Worm (Caenorhabditis elegans) whole organism, L4/young adult: ENCODE results near the gene C55A6.7.

Experiments used
- W03F9.2 ChIP-seq: fragments of 150-350 bp; optimal IDR thresholded peaks from 2 replicates; lab custom pipeline; 2014; ENCODE audit warnings: missing biosample characterization, missing genetic modification characterization
- dao-5 ChIP-seq: sonication (generic microtip); optimal IDR thresholded peaks from 2 replicates; lab custom pipeline; 2016; ENCODE audit warnings: missing genotype, missing genetic modification characterization, moderate library complexity, missing compliant biosample characterization
- him-1 ChIP-seq: sonication (generic microtip); optimal IDR thresholded peaks from 2 replicates; lab custom pipeline; 2016; ENCODE audit warnings: missing genotype, missing genetic modification reagents, missing genetic modification characterization, missing compliant biosample characterization

C55A6.7 gene

ce11 chrV:11534495-11535189 is 14.3 kb upstream of the C55A6.7 start:
- TF ChIP-seq W03F9.2 (tag; lab: Kevin White, UChicago), result no peak
- TF ChIP-seq him-1 (tag; lab: Kevin White, UChicago), result no peak
- no peak for TF ChIP-seq dao-5 (tag; lab: Kevin White, UChicago)

DNA sequence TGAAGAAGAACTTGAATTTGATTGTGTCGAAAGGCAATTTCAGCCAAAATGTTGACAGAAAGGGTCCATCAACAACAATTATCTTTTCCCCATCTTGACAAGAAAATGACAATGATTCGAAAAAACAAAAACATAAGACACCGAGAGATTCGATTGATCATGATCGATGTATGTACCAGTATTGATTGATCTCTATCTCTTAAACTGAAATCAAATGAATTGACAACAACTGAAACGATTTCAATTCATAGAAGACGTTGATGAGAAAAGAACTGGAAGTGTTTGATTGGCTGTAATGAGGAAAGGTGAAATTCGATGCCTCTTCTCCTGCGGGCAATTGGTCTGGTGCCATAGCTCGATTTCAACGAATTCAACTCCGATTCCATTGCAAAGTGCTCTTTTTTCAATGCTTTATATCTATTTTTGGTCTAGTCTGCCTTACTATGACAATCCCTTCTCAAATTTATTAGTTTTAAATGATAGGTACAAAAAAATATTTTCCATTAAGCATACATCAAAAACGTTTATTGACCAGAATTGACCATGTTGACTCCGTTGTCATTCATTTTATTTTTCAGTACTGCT is 13.1 kb upstream of the C55A6.7 start:
- no peak for TF ChIP-seq him-1 (tag; lab: Kevin White, UChicago)
- TF ChIP-seq dao-5 (tag; lab: Kevin White, UChicago), result no peak
- no peak for TF ChIP-seq W03F9.2 (tag; lab: Kevin White, UChicago)

DNA sequence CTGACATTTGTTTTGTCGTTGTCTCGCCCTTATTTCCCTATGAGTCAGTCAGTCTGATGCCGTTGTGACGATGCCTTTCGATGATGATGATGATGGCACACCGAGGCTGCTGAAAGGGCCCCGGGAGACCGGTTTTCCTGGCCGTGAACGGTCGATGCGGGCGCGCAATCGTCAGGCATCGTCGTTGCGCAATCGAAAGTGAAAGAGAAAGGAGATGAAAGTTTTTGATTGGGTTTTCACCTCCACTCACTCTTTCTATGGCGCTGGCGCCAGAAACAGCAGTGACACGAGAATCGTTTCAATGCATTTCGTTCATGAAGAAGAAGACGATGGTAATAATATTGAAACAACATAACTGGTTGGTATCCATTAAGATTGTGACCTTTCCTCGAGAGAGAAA is 12.6 kb upstream of the C55A6.7 start:
- TF ChIP-seq him-1 (tag; lab: Kevin White, UChicago) (no peak), W03F9.2 (tag; lab: Kevin White, UChicago) (no peak), dao-5 (tag; lab: Kevin White, UChicago) (no peak)

- no peak for TF ChIP-seq him-1 (tag; lab: Kevin White, UChicago)
Measured at ce11 chrV:11532535-11532853, 12.2 kb upstream of the C55A6.7 start.

DNA sequence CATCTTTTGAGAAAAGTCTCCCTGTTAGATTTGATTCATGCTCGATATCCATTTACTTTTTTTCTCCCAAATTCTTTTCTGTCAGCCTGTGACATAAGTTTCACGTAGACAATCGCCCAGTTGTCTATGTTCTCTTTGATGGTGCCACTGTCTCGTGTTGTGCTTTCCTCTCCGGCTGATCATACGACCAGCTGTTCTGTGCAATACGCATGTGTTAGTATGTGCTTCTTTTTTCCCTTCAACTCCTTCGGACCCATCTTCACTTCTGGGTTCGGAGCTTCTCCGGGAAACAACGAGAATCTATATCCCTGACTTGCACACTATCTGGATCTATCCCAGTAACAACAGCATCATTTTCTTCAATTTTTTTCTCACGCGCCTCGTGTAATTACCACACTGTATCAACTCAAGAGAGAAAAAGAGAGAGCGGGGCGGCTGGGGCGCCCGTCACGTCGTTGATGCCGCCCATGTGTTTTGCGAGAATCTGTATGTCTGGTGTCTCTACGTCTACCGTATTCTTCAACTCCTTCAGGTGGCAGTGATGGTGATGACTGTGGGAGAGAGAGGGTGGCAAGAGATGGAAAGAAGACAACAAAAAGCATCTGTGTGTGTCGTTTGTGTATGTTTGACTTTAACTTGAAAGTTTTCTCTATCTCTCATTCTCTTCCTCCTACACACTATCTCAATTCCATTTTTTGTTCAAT is 11.7 kb upstream of the C55A6.7 start:
- peak; percentile 43 for TF ChIP-seq dao-5 (tag; lab: Kevin White, UChicago)
- no peak for TF ChIP-seq him-1 (tag; lab: Kevin White, UChicago)
- peak; percentile 23 for TF ChIP-seq W03F9.2 (tag; lab: Kevin White, UChicago)

DNA sequence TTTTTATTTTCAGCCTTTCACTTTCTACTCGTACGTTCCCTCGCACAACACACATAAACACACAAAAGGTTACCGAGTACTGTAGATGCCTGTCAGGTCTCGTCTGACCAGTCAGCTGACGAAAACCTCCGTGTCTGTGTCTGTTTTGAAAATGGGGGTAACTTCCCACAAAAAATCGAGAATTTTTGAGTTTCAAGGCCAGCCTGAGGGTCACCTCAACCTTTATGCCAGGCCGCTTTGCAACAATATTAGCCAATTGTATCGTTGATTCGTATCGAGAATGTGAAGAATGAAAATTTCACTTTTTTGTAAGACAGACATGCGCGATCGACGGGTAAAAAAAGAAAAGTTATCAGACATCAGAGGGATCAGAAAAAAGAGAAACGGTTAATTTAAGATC is 10.8 kb upstream of the C55A6.7 start:
- no peak for TF ChIP-seq W03F9.2 (tag; lab: Kevin White, UChicago)
- TF ChIP-seq him-1 (tag; lab: Kevin White, UChicago), result no peak
- TF ChIP-seq dao-5 (tag; lab: Kevin White, UChicago), result no peak

DNA sequence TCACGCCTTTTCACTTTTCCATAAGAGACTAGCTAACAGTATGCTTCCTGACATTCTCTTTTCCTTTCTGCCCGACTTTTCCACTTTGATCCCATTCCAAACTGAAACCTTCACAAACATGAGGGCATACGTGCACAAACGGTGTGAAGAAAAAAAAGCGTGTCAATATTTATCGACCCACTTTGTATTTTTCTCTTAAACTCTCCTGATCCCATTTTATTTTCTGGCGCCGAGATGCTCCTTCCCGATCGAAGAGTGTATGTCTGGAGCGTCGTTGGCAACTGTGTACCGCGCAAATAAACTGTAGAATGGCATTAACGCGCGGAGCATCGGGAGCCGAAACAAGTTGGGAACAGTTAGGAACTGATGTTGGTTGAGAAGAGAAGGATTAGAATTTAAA is 9.2 kb upstream of the C55A6.7 start:
- no peak for TF ChIP-seq dao-5 (tag; lab: Kevin White, UChicago)
- TF ChIP-seq W03F9.2 (tag; lab: Kevin White, UChicago), result no peak
- TF ChIP-seq him-1 (tag; lab: Kevin White, UChicago), result no peak

- TF ChIP-seq dao-5 (tag; lab: Kevin White, UChicago) (no peak), him-1 (tag; lab: Kevin White, UChicago) (no peak), W03F9.2 (tag; lab: Kevin White, UChicago) (no peak)
Measured at ce11 chrV:11528633-11529327, 8.4 kb upstream of the C55A6.7 start.

ce11 chrV:11527531-11527930 is 7.2 kb upstream of the C55A6.7 start, which contains the start of gene ccch-1:
TSS of gene ccch-1 (plus strand) at chrV:11527831.
- TF ChIP-seq him-1 (tag; lab: Kevin White, UChicago), result no peak

ce11 chrV:11526927-11527491 is 6.7 kb upstream of the C55A6.7 start:
- no peak for TF ChIP-seq dao-5 (tag; lab: Kevin White, UChicago)

DNA sequence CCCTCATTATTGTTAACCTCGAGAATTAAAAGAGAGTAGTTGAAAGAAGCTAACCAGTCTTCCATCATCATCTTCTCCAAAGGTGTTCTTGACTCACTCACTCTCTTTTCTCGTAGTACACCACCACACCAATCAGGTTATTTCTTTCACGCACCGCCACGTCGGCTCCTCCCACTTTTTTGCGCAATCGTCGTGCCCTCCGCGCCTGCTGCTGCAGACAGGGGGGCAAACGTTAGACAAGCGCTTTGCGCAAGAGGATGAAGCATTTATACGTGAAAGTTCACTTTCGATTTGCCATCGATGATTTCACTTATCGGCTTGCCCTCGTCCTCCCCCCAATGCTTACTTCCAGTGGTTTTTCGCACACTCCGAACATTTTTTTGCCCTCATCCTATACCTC is 5.0 kb upstream of the C55A6.7 start:
- TF ChIP-seq him-1 (tag; lab: Kevin White, UChicago) (no peak), W03F9.2 (tag; lab: Kevin White, UChicago) (no peak), dao-5 (tag; lab: Kevin White, UChicago) (no peak)

DNA sequence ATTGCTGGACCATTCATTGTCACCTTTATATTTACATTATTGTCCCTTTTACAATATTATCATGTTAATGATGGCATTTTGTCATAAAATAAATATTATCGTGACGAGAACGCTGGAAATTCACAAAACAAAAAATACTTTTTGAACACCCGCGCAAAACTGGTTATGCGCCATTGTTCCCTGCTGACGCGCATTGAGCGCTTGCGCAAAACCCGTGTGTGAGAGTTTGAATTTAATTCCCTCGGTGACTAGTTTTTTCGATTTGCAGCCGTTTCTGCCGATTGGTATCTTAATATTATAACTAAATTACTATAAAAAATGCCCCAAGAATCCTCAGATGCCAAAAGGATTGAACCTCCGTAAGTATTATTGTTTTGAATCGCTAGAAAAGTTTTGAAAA is 1.1 kb upstream of the C55A6.7 start, which contains the start of gene pafo-1:
Gene pafo-1 (plus strand): TSS at position 256 of the 400 bp plus-strand sequence.
- TF ChIP-seq dao-5 (tag; lab: Kevin White, UChicago), result no peak
- peak; percentile 85 for TF ChIP-seq W03F9.2 (tag; lab: Kevin White, UChicago)
- TF ChIP-seq him-1 (tag; lab: Kevin White, UChicago), result peak; percentile 12

- no peak for TF ChIP-seq him-1 (tag; lab: Kevin White, UChicago)
- TF ChIP-seq dao-5 (tag; lab: Kevin White, UChicago), result no peak
Measured at ce11 chrV:11517789-11518188, 2.5 kb downstream of the C55A6.7 start, which contains the start of gene C55A6.4. TSS of gene C55A6.4 (minus strand) at chrV:11517889.
